Fruit fly (Drosophila melanogaster): ENCODE measurements around the gene CG42716.

- TF ChIP-seq CG14711 (tag; optimal IDR thresholded peaks at IDR 0.05): no peak
- TF ChIP-seq CG5204 (GFP tag; optimal IDR thresholded peaks at IDR 0.05): no peak
- no peak for TF ChIP-seq Clk (GFP tag; optimal IDR thresholded peaks at IDR 0.05)
- TF ChIP-seq kay (GFP tag; ENCODE audit: borderline replicate concordance): no peak
- TF ChIP-seq CG12768 (GFP tag; optimal IDR thresholded peaks at IDR 0.05): no peak
Measured at dm6 chr3L:16047105-16047504, 13.5 kb downstream of the CG42716 start.
